Fruit fly (Drosophila melanogaster) whole organism, wandering third instar larva: Measurements from ENCODE around the gene CG7556.

Source experiments
- Abd-B ChIP-seq: fragments of >200 bp; optimal IDR thresholded peaks from 2 replicates; lab custom pipeline; 2017; ENCODE audit warnings: missing biosample characterization, missing genetic modification characterization
- CG32264 ChIP-seq: fragments of 200-800 bp; sonication (Bioruptor generic); optimal IDR thresholded peaks from 2 replicates; lab custom pipeline; 2016; ENCODE audit warnings: missing biosample characterization, missing genetic modification characterization
- CG9705 ChIP-seq: fragments of 200-800 bp; sonication (Bioruptor generic); optimal IDR thresholded peaks from 2 replicates; lab custom pipeline; 2018; ENCODE audit warnings: missing biosample characterization, mild to moderate bottlenecking, missing genetic modification characterization
- CrebA ChIP-seq: fragments of 200-800 bp; sonication (Bioruptor generic); optimal IDR thresholded peaks from 2 replicates; lab custom pipeline; 2016; ENCODE audit warnings: missing biosample characterization, mild to moderate bottlenecking, missing genetic modification characterization, borderline replicate concordance
- Dfd ChIP-seq: fragments of >200 bp; optimal IDR thresholded peaks from 2 replicates; lab custom pipeline; 2017; ENCODE audit warnings: missing biosample characterization, missing genetic modification characterization
- Dif ChIP-seq: fragments of 200-275, 200-300 bp; sonication (Bioruptor generic); optimal IDR thresholded peaks from 2 replicates; lab custom pipeline; 2018; ENCODE audit warnings: missing biosample characterization, missing genetic modification characterization; ENCODE audit not compliant: partially characterized antibody
- Hnf4 ChIP-seq: fragments of 200-800 bp; sonication (Bioruptor generic); optimal IDR thresholded peaks from 2 replicates; lab custom pipeline; 2016; ENCODE audit warnings: missing biosample characterization, mild to moderate bottlenecking, missing genetic modification characterization
- Hr78 ChIP-seq: fragments of >200 bp; optimal IDR thresholded peaks from 2 replicates; lab custom pipeline; 2017; ENCODE audit warnings: missing biosample characterization, missing genetic modification characterization
- Hr83 ChIP-seq: fragments of 200-300 bp; sonication (Bioruptor generic); optimal IDR thresholded peaks from 2 replicates; lab custom pipeline; 2016; ENCODE audit warnings: missing biosample characterization, mild to moderate bottlenecking, missing genetic modification characterization, moderate library complexity; ENCODE audit not compliant: poor library complexity, severe bottlenecking
- Jra ChIP-seq: sonication (Bioruptor generic); optimal IDR thresholded peaks from 2 replicates; lab custom pipeline; 2016; ENCODE audit warnings: missing biosample characterization, missing genetic modification characterization
- Myc ChIP-seq: fragments of >200 bp; optimal IDR thresholded peaks from 2 replicates; lab custom pipeline; 2017
- N ChIP-seq: fragments of >200 bp; optimal IDR thresholded peaks from 2 replicates; lab custom pipeline; 2018; ENCODE audit warnings: missing biosample characterization, missing external identifiers, missing genetic modification characterization
- OdsH ChIP-seq: fragments of 200-800 bp; sonication (Bioruptor generic); optimal IDR thresholded peaks from 2 replicates; lab custom pipeline; 2016; ENCODE audit warnings: missing biosample characterization, mild to moderate bottlenecking, missing genetic modification characterization
- Rel ChIP-seq, 2 experiments: fragments of 200-800 bp; sonication (Bioruptor generic) in 1 of 2; optimal IDR thresholded peaks; 2 replicates in 1 of 2; 3 replicates in 1 of 2; lab custom pipeline; 2016 to 2019; ENCODE audit warnings: mild to moderate bottlenecking in 2 of 2, missing biosample characterization in 2 of 2, missing genetic modification characterization in 2 of 2, moderate library complexity in 1 of 2
- Sp1 ChIP-seq: fragments of 200-800 bp; sonication (Bioruptor generic); optimal IDR thresholded peaks from 3 replicates; lab custom pipeline; 2019; ENCODE audit warnings: missing biosample characterization, mild to moderate bottlenecking, missing genetic modification characterization, moderate library complexity
- Vsx2 ChIP-seq: fragments of 200-300, 225-300 bp; sonication (Bioruptor generic); optimal IDR thresholded peaks from 2 replicates; lab custom pipeline; 2018; ENCODE audit warnings: missing biosample characterization, missing genetic modification characterization; ENCODE audit not compliant: partially characterized antibody
- br ChIP-seq: fragments of 200-800 bp; sonication (Bioruptor generic); optimal IDR thresholded peaks from 2 replicates; lab custom pipeline; 2016; ENCODE audit warnings: missing biosample characterization, missing genetic modification characterization
- brk ChIP-seq: fragments of 200-800 bp; sonication (Bioruptor generic); optimal IDR thresholded peaks from 2 replicates; lab custom pipeline; 2016; ENCODE audit warnings: missing biosample characterization, mild to moderate bottlenecking, missing genetic modification characterization
- dmrt93B ChIP-seq: fragments of 200-800 bp; sonication (Bioruptor generic); optimal IDR thresholded peaks from 2 replicates; lab custom pipeline; 2018; ENCODE audit warnings: missing biosample characterization, mild to moderate bottlenecking, missing genetic modification characterization
- dsf ChIP-seq: sonication (Bioruptor generic); optimal IDR thresholded peaks from 2 replicates; lab custom pipeline; 2016; ENCODE audit warnings: missing biosample characterization, missing genetic modification characterization, borderline replicate concordance
- ey ChIP-seq: fragments of 200-800 bp; sonication (Bioruptor generic); optimal IDR thresholded peaks from 2 replicates; lab custom pipeline; 2016; ENCODE audit warnings: missing biosample characterization, missing genetic modification characterization
- foxo ChIP-seq, 2 experiments: fragments of 200-800 bp; sonication (Bioruptor generic); optimal IDR thresholded peaks; 2 replicates in 1 of 2; 3 replicates in 1 of 2; lab custom pipeline; 2016 to 2017; ENCODE audit warnings: missing biosample characterization in 2 of 2, missing genetic modification characterization in 2 of 2
- fru ChIP-seq: fragments of 200-800 bp; sonication (Bioruptor generic); optimal IDR thresholded peaks from 3 replicates; lab custom pipeline; 2016; ENCODE audit warnings: missing biosample characterization, mild to moderate bottlenecking, missing genetic modification characterization
- h ChIP-seq: fragments of 200-800 bp; sonication (Bioruptor generic); optimal IDR thresholded peaks from 3 replicates; lab custom pipeline; 2016; ENCODE audit warnings: missing biosample characterization, mild to moderate bottlenecking, missing genetic modification characterization
- lola ChIP-seq: fragments of >200 bp; optimal IDR thresholded peaks from 2 replicates; lab custom pipeline; 2017; ENCODE audit warnings: missing biosample characterization, missing genetic modification characterization
- pan ChIP-seq: fragments of >200 bp; optimal IDR thresholded peaks from 2 replicates; lab custom pipeline; 2017
- psq ChIP-seq: fragments of 200-800 bp; sonication (Bioruptor generic); optimal IDR thresholded peaks from 3 replicates; lab custom pipeline; 2017; ENCODE audit warnings: missing biosample characterization, mild to moderate bottlenecking, missing genetic modification characterization, moderate library complexity
- rgr ChIP-seq: fragments of 200-800 bp; sonication (Bioruptor generic); optimal IDR thresholded peaks from 3 replicates; lab custom pipeline; 2016; ENCODE audit warnings: missing biosample characterization, mild to moderate bottlenecking, missing genetic modification characterization
- sv ChIP-seq: fragments of 200-800 bp; sonication (Bioruptor generic); optimal IDR thresholded peaks from 3 replicates; lab custom pipeline; 2016; ENCODE audit warnings: missing biosample characterization, missing genetic modification characterization
- tai ChIP-seq: sonication (Bioruptor generic); optimal IDR thresholded peaks from 2 replicates; lab custom pipeline; 2016; ENCODE audit warnings: missing biosample characterization, missing genetic modification characterization
- usp ChIP-seq: fragments of >200 bp; optimal IDR thresholded peaks from 2 replicates; lab custom pipeline; 2017; ENCODE audit warnings: missing biosample characterization, missing genetic modification characterization
- woc ChIP-seq: sonication (Bioruptor generic); optimal IDR thresholded peaks from 2 replicates; lab custom pipeline; 2016; ENCODE audit warnings: missing biosample characterization, mild to moderate bottlenecking, missing genetic modification characterization

CG7556 gene

dm6 chrX:19149511-19149876, 30.1 kb downstream of the CG7556 start (continued):
- TF ChIP-seq Hr83 (no peak), CG32264 (GFP tag; lab: Kevin White, UChicago) (no peak), dmrt93B (GFP tag; lab: Kevin White, UChicago) (peak; percentile 26)

- TF ChIP-seq usp (GFP tag; lab: Kevin White, UChicago) (no peak), h (GFP tag; lab: Kevin White, UChicago) (no peak), Jra (GFP tag; lab: Kevin White, UChicago) (no peak), foxo (GFP tag; optimal IDR thresholded peaks at IDR 0.05; lab: Kevin White, UChicago) (no peak), Myc (lab: Kevin White, UChicago) (no peak), dsf (GFP tag; lab: Kevin White, UChicago) (no peak), Sp1 (GFP tag; lab: Kevin White, UChicago) (no peak), Abd-B (GFP tag; lab: Kevin White, UChicago) (no peak), CG32264 (GFP tag; lab: Kevin White, UChicago) (no peak), Hnf4 (GFP tag; lab: Kevin White, UChicago) (no peak), woc (peak; percentile 26), rgr (GFP tag; lab: Kevin White, UChicago) (no peak), Hr78 (no peak), CG9705 (GFP tag; lab: Kevin White, UChicago) (no peak), psq (GFP tag; lab: Kevin White, UChicago) (peak; percentile 16), Dfd (GFP tag; lab: Kevin White, UChicago) (no peak), OdsH (GFP tag; lab: Kevin White, UChicago) (peak; percentile 13), tai (GFP tag; lab: Kevin White, UChicago) (no peak), sv (no peak), Vsx2 (GFP tag; lab: Kevin White, UChicago) (no peak), pan (lab: Kevin White, UChicago) (no peak), N (no peak), brk (GFP tag; lab: Kevin White, UChicago) (no peak), lola (no peak), fru (GFP tag; lab: Kevin White, UChicago) (peak; percentile 58), Rel (GFP tag; optimal IDR thresholded peaks at IDR 0.05; lab: Kevin White, UChicago) (no peak), Rel (tag; optimal IDR thresholded peaks at IDR 0.05; lab: Kevin White, UChicago) (peak; percentile 24), ey (GFP tag; lab: Kevin White, UChicago) (peak; percentile 29), CrebA (peak; percentile 46), br (GFP tag; lab: Kevin White, UChicago) (peak; percentile 35)
- TF ChIP-seq, all 38 proteins: peak for 8
These were observed 30.7 kb downstream of the CG7556 start for dm6 chrX:19148798-19149510.

DNA sequence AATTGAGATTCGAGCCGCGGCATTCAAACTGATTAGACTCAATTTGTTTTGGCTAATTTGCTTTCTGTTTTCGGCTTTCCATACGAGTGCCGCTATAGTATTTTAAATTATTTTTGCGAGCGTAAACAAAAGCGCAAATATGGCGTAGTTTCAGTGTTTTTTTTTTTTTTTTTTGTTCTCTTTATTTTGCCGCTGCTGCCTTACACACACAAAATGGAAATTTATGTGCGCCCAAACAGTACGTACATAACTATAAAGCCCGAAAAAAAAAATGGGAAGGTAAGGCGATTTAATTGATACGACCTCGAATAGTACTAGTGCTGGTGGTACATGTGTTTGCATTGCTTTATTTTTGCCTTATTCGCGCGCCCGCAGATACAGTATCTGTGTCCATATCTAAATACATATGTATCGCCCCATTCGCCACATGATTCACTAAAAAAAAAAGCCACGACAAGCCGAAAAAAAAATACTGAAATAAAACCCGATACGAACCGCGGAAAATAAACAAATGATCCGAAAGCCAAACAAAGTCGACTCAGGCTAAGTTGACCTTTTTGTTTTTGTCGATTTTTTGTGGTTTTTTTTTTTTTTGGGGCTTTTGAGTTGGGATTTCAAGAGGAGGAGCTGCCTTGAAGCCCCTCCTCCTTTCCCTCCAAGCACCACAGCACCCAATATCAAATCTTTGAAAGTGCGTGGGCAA, 31.5 kb downstream of the CG7556 start:
- peak; percentile 4 for TF ChIP-seq h (GFP tag; lab: Kevin White, UChicago)
- TF ChIP-seq fru (GFP tag; lab: Kevin White, UChicago), result no peak
- TF ChIP-seq Jra (GFP tag; lab: Kevin White, UChicago), result peak; percentile 26
- no peak for TF ChIP-seq Hr78
- no peak for TF ChIP-seq Dfd (GFP tag; lab: Kevin White, UChicago)
- TF ChIP-seq ey (GFP tag; lab: Kevin White, UChicago), result no peak
- no peak for TF ChIP-seq CrebA
- TF ChIP-seq psq (GFP tag; lab: Kevin White, UChicago), result peak; percentile 6
- peak; percentile 39 for TF ChIP-seq Vsx2 (GFP tag; lab: Kevin White, UChicago)
- TF ChIP-seq Dif (GFP tag; lab: Kevin White, UChicago), result no peak
- TF ChIP-seq br (GFP tag; lab: Kevin White, UChicago), result no peak
- no peak for TF ChIP-seq rgr (GFP tag; lab: Kevin White, UChicago)
